Worm (Caenorhabditis elegans) whole organism, L4 larva: ENCODE measurements around the gene ttr-18.
A peak's percentile ranks its signal among the peaks of the same experiment; 100 is the strongest.

Experiments
- D1046.2 ChIP-seq: fragments of 200-800 bp; sonication (Bioruptor generic); IDR thresholded peaks from 2 replicates; pipeline ENCODE4 v1.3.6; 2022; ENCODE audit warnings: missing genetic modification characterization, missing compliant biosample characterization
- F49E8.2 ChIP-seq: sonication (generic microtip); optimal IDR thresholded peaks from 2 replicates; lab custom pipeline; 2016; ENCODE audit warnings: missing compliant biosample characterization, mild to moderate bottlenecking, missing genetic modification characterization, borderline replicate concordance
- R02D3.7 ChIP-seq: fragments of 150-350 bp; sonication (generic microtip); optimal IDR thresholded peaks from 3 replicates; lab custom pipeline; 2014; ENCODE audit warnings: missing biosample characterization, missing genetic modification characterization
- T20F7.1 ChIP-seq: fragments of 200-800 bp; sonication (Bioruptor generic); optimal IDR thresholded peaks from 2 replicates; lab custom pipeline; 2018; ENCODE audit warnings: mild to moderate bottlenecking, missing genetic modification characterization, missing compliant biosample characterization
- Y105C5A.15 ChIP-seq: fragments of 200-800 bp; sonication (Bioruptor generic); IDR thresholded peaks from 2 replicates; pipeline ENCODE4 v1.3.6; 2022; ENCODE audit warnings: missing genetic modification characterization, missing compliant biosample characterization
- ZK337.2 ChIP-seq: fragments of 200-800 bp; sonication (Bioruptor generic); IDR thresholded peaks from 2 replicates; pipeline ENCODE4 v1.3.6; 2022; ENCODE audit warnings: missing genetic modification reagents, missing genetic modification characterization, missing compliant biosample characterization
- ama-1 ChIP-seq: fragments of 150-350 bp; optimal IDR thresholded peaks from 2 replicates; lab custom pipeline; 2014; ENCODE audit warnings: inconsistent platforms, mixed read lengths
- ceh-28 ChIP-seq: fragments of 150-350 bp; optimal IDR thresholded peaks from 2 replicates; lab custom pipeline; 2014; ENCODE audit warnings: missing biosample characterization, missing genetic modification reagents, missing genetic modification characterization
- ceh-62 ChIP-seq: sonication (generic microtip); optimal IDR thresholded peaks from 2 replicates; lab custom pipeline; 2017; ENCODE audit warnings: missing biosample characterization, missing genetic modification characterization
- ces-1 ChIP-seq: fragments of 150-350 bp; sonication (generic microtip); optimal IDR thresholded peaks from 4 replicates; lab custom pipeline; 2014; ENCODE audit warnings: missing biosample characterization, missing genetic modification reagents, missing genetic modification characterization
- ctbp-1 ChIP-seq: fragments of 200-800 bp; sonication (Bioruptor generic); IDR thresholded peaks from 2 replicates; pipeline ENCODE4 v1.3.6; 2022; ENCODE audit warnings: missing genetic modification reagents, missing genetic modification characterization, missing compliant biosample characterization
- daf-8 ChIP-seq: fragments of 200-800 bp; sonication (Bioruptor generic); IDR thresholded peaks from 2 replicates; pipeline ENCODE4 v1.3.6; 2022; ENCODE audit warnings: missing genetic modification characterization, missing compliant biosample characterization
- dmd-8 ChIP-seq: fragments of 200-800 bp; sonication (Bioruptor generic); IDR thresholded peaks from 2 replicates; pipeline ENCODE4 v1.3.6; 2022; ENCODE audit warnings: missing genetic modification characterization, missing compliant biosample characterization
- dmd-9 ChIP-seq: fragments of 200-800 bp; sonication (Bioruptor generic); IDR thresholded peaks from 2 replicates; pipeline ENCODE4 v1.3.6; 2022; ENCODE audit warnings: missing genetic modification reagents, missing genetic modification characterization, missing compliant biosample characterization
- egl-43 ChIP-seq: fragments of 200-800 bp; sonication (Bioruptor generic); IDR thresholded peaks from 2 replicates; pipeline ENCODE4 v1.3.6; 2022; ENCODE audit warnings: missing genetic modification reagents, missing genetic modification characterization, missing compliant biosample characterization
- gei-8 ChIP-seq: fragments of 200-800 bp; sonication (Bioruptor generic); optimal IDR thresholded peaks from 2 replicates; lab custom pipeline; 2018; ENCODE audit warnings: mild to moderate bottlenecking, missing genetic modification characterization, missing compliant biosample characterization
- hif-1 ChIP-seq, 2 experiments: sonication (generic microtip); optimal IDR thresholded peaks; 2 replicates each; lab custom pipeline; 2016 to 2017; ENCODE audit warnings: missing compliant biosample characterization in 2 of 2, missing genetic modification characterization in 2 of 2, missing genetic modification reagents in 2 of 2, missing genotype in 2 of 2, mild to moderate bottlenecking in 1 of 2
- hlh-11 ChIP-seq: fragments of 200-800 bp; sonication (Bioruptor generic); optimal IDR thresholded peaks from 2 replicates; lab custom pipeline; 2018; ENCODE audit warnings: mild to moderate bottlenecking, missing genetic modification characterization, missing compliant biosample characterization
- hlh-30 ChIP-seq: sonication (generic microtip); optimal IDR thresholded peaks from 2 replicates; lab custom pipeline; 2017; ENCODE audit warnings: antibody characterized with exemption, mild to moderate bottlenecking, missing genetic modification characterization, missing compliant biosample characterization; ENCODE audit not compliant: insufficient read depth
- jun-1 ChIP-seq: fragments of 150-350 bp; optimal IDR thresholded peaks from 2 replicates; lab custom pipeline; 2014; ENCODE audit warnings: missing biosample characterization, missing genetic modification reagents, missing genetic modification characterization
- lim-7 ChIP-seq: fragments of 200-800 bp; sonication (Bioruptor generic); IDR thresholded peaks from 2 replicates; pipeline ENCODE4 v1.3.6; 2022; ENCODE audit warnings: missing genetic modification characterization, missing compliant biosample characterization
- lin-1 ChIP-seq: fragments of 200-800 bp; sonication (Bioruptor generic); IDR thresholded peaks from 2 replicates; pipeline ENCODE4 v1.3.6; 2022; ENCODE audit warnings: missing genetic modification reagents, missing genetic modification characterization, missing compliant biosample characterization
- lin-15B ChIP-seq: fragments of 150-350 bp; sonication (generic microtip); optimal IDR thresholded peaks from 3 replicates; lab custom pipeline; 2014; ENCODE audit warnings: missing biosample characterization, missing genetic modification characterization
- lin-38 ChIP-seq: fragments of 200-800 bp; sonication (Bioruptor generic); IDR thresholded peaks from 2 replicates; pipeline ENCODE4 v1.3.6; 2022; ENCODE audit warnings: missing genetic modification reagents, missing genetic modification characterization, missing compliant biosample characterization
- mdl-1 ChIP-seq, 2 experiments: fragments of 150-350 bp in 1 of 2; sonication (generic microtip) in 1 of 2; optimal IDR thresholded peaks; 2 replicates each; lab custom pipeline; 2014 to 2017; ENCODE audit warnings: missing biosample characterization in 2 of 2, missing genetic modification characterization in 2 of 2
- mes-2 ChIP-seq: sonication (generic microtip); optimal IDR thresholded peaks from 2 replicates; lab custom pipeline; 2016; ENCODE audit warnings: missing genotype, mild to moderate bottlenecking, missing genetic modification characterization, missing compliant biosample characterization; ENCODE audit not compliant: poor library complexity, severe bottlenecking
- nhr-10 ChIP-seq: fragments of 150-350 bp; optimal IDR thresholded peaks from 2 replicates; lab custom pipeline; 2014; ENCODE audit warnings: missing biosample characterization, missing genetic modification characterization
- nhr-102 ChIP-seq: sonication (generic microtip); optimal IDR thresholded peaks from 2 replicates; lab custom pipeline; 2016; ENCODE audit warnings: mild to moderate bottlenecking, missing genetic modification characterization, moderate library complexity, missing compliant biosample characterization
- nhr-237 ChIP-seq: sonication (generic microtip); optimal IDR thresholded peaks from 2 replicates; lab custom pipeline; 2017; ENCODE audit warnings: missing biosample characterization, missing genetic modification characterization
- nhr-25 ChIP-seq: sonication (generic microtip); optimal IDR thresholded peaks from 2 replicates; lab custom pipeline; 2017; ENCODE audit warnings: missing genetic modification characterization, mild to moderate bottlenecking, missing compliant biosample characterization, antibody characterized with exemption, moderate library complexity, borderline replicate concordance; ENCODE audit not compliant: insufficient read depth
- nhr-41 ChIP-seq: fragments of 200-800 bp; sonication (Bioruptor generic); IDR thresholded peaks from 2 replicates; pipeline ENCODE4 v1.3.6; 2022; ENCODE audit warnings: missing genetic modification reagents, missing genetic modification characterization, missing compliant biosample characterization
- nhr-77 ChIP-seq: fragments of 150-350 bp; optimal IDR thresholded peaks from 2 replicates; lab custom pipeline; 2014; ENCODE audit warnings: missing biosample characterization, missing genetic modification characterization
- pqm-1 ChIP-seq: sonication (generic microtip); optimal IDR thresholded peaks from 2 replicates; lab custom pipeline; 2017; ENCODE audit warnings: missing biosample characterization, missing genetic modification characterization
- rbr-2 ChIP-seq: sonication (generic microtip); optimal IDR thresholded peaks from 2 replicates; lab custom pipeline; 2016; ENCODE audit warnings: missing genotype, missing genetic modification characterization, missing compliant biosample characterization
- saeg-2 ChIP-seq: fragments of 200-800 bp; sonication (Bioruptor generic); IDR thresholded peaks from 2 replicates; pipeline ENCODE4 v1.3.6; 2022; ENCODE audit warnings: missing genetic modification reagents, missing genetic modification characterization, missing compliant biosample characterization
- set-16 ChIP-seq: fragments of 200-800 bp; sonication (Bioruptor generic); IDR thresholded peaks from 2 replicates; pipeline ENCODE4 v1.3.6; 2022; ENCODE audit warnings: missing genetic modification reagents, missing genetic modification characterization, missing compliant biosample characterization
- skn-1 ChIP-seq: fragments of 150-350 bp; optimal IDR thresholded peaks from 2 replicates; lab custom pipeline; 2014; ENCODE audit warnings: missing biosample characterization, missing genetic modification characterization
- spr-3 ChIP-seq: fragments of 200-800 bp; sonication (Bioruptor generic); optimal IDR thresholded peaks from 2 replicates; lab custom pipeline; 2018; ENCODE audit warnings: mild to moderate bottlenecking, missing genetic modification characterization, missing compliant biosample characterization
- unc-130 ChIP-seq: sonication (generic microtip); optimal IDR thresholded peaks from 2 replicates; lab custom pipeline; 2016; ENCODE audit warnings: missing genetic modification reagents, missing genetic modification characterization, missing compliant biosample characterization
- unc-39 ChIP-seq: sonication (generic microtip); optimal IDR thresholded peaks from 2 replicates; lab custom pipeline; 2017; ENCODE audit warnings: missing biosample characterization, missing genetic modification characterization
- unc-62 ChIP-seq, 3 experiments: fragments of 150-350 bp in 1 of 3; sonication (generic microtip); optimal IDR thresholded peaks in 2 of 3; peaks in 1 of 3; 1 replicate in 1 of 3; 2 replicates in 2 of 3; lab custom pipeline; 2014 to 2017; ENCODE audit warnings: missing biosample characterization in 3 of 3, missing genetic modification characterization in 3 of 3, missing genetic modification reagents in 3 of 3, missing genotype in 1 of 3
- zag-1 ChIP-seq: fragments of 150-350 bp; optimal IDR thresholded peaks from 2 replicates; lab custom pipeline; 2014; ENCODE audit warnings: missing biosample characterization, missing genetic modification characterization
- ztf-11 ChIP-seq: fragments of 150-350 bp; optimal IDR thresholded peaks from 2 replicates; lab custom pipeline; 2014; ENCODE audit warnings: missing biosample characterization, missing genetic modification characterization
- ztf-7 ChIP-seq: fragments of 150-350 bp; optimal IDR thresholded peaks from 2 replicates; lab custom pipeline; 2014; ENCODE audit warnings: missing biosample characterization, missing genetic modification characterization

ttr-18 gene

ce11 chrII:11492843-11493242 is 6.3 kb upstream of the ttr-18 start, which contains the start of gene hacl-1 (continued):
- TF ChIP-seq nhr-102 (tag; lab: Kevin White, UChicago) (peak; percentile 28), hlh-11 (tag; lab: Kevin White, UChicago) (peak; percentile 57), lim-7 (GFP tag; lab: Robert Waterston, UW) (no peak), Y105C5A.15 (no peak), ceh-62 (tag; lab: Kevin White, UChicago) (no peak), nhr-10 (tag; lab: Kevin White, UChicago) (no peak)

ce11 chrII:11487999-11488398 is 1.5 kb upstream of the ttr-18 start, which contains the start of gene B0334.13:
B0334.13 (plus strand) TSS chrII:11488299.
- TF ChIP-seq zag-1 (tag; lab: Kevin White, UChicago) = no peak
- no peak for TF ChIP-seq hif-1 (tag; optimal IDR thresholded peaks at IDR 0.05; lab: Kevin White, UChicago)
- TF ChIP-seq ces-1 = no peak
- TF ChIP-seq saeg-2 (GFP tag; lab: Robert Waterston, UW) = no peak
- no peak for TF ChIP-seq nhr-10 (tag; lab: Kevin White, UChicago)
- peak in 1 of 2 experiments; percentile 21 for TF ChIP-seq unc-62 (GFP tag; optimal IDR thresholded peaks at IDR 0.05 in 1 of 2; lab: Kevin White, UChicago)
- no peak for TF ChIP-seq unc-62 (tag; optimal IDR thresholded peaks at IDR 0.05; lab: Kevin White, UChicago)
- no peak for TF ChIP-seq lin-38 (GFP tag; lab: Robert Waterston, UW)
- TF ChIP-seq lin-15B (tag; lab: Kevin White, UChicago) = no peak

- TF ChIP-seq rbr-2 (tag; lab: Kevin White, UChicago) = no peak
- no peak for TF ChIP-seq saeg-2 (GFP tag; lab: Robert Waterston, UW)
- no peak for TF ChIP-seq unc-130
- TF ChIP-seq ama-1 (lab: Kevin White, UChicago) = peak; percentile 73
- TF ChIP-seq skn-1 (tag; lab: Kevin White, UChicago) = no peak
- TF ChIP-seq ZK337.2 (GFP tag; lab: Robert Waterston, UW) = no peak
- TF ChIP-seq, all 104 proteins: peak for 1
Measured at ce11 chrII:11485200-11485599, 1.3 kb downstream of the ttr-18 start, which contains the start of gene twk-5. twk-5 (minus strand) TSS chrII:11485300.

- TF ChIP-seq hlh-30 (no peak), nhr-25 (tag; lab: Kevin White, UChicago) (peak; percentile 44), skn-1 (tag; lab: Kevin White, UChicago) (no peak), ceh-62 (tag; lab: Kevin White, UChicago) (no peak), D1046.2 (GFP tag; lab: Robert Waterston, UW) (peak; percentile 95), gei-8 (GFP tag; lab: Kevin White, UChicago) (peak; percentile 84), dmd-9 (peak; percentile 93), nhr-237 (no peak), T20F7.1 (no peak), mes-2 (tag; lab: Kevin White, UChicago) (peak; percentile 88), ztf-7 (tag; lab: Kevin White, UChicago) (no peak), ztf-11 (tag; lab: Kevin White, UChicago) (no peak), hif-1 (tag; optimal IDR thresholded peaks at IDR 0.05; lab: Kevin White, UChicago) (peak; percentile 44 to 84), set-16 (GFP tag; lab: Robert Waterston, UW) (peak; percentile 56; the same call in 1 of the 2 replicates), nhr-41 (peak; percentile 95), lin-38 (GFP tag; lab: Robert Waterston, UW) (peak; percentile 88), F49E8.2 (peak; percentile 80), mdl-1 (tag; optimal IDR thresholded peaks at IDR 0.05; lab: Kevin White, UChicago) (peak; percentile 34 to 86), unc-39 (no peak), nhr-77 (tag; lab: Kevin White, UChicago) (peak; percentile 64), daf-8 (GFP tag; lab: Robert Waterston, UW) (no peak), R02D3.7 (tag; lab: Kevin White, UChicago) (peak; percentile 15), egl-43 (GFP tag; lab: Robert Waterston, UW) (peak; percentile 99), rbr-2 (tag; lab: Kevin White, UChicago) (peak; percentile 87), lim-7 (GFP tag; lab: Robert Waterston, UW) (peak; percentile 100), pqm-1 (tag; lab: Kevin White, UChicago) (no peak), ctbp-1 (peak; percentile 95), spr-3 (GFP tag; lab: Kevin White, UChicago) (peak; percentile 87), ceh-28 (tag; lab: Kevin White, UChicago) (no peak), nhr-102 (tag; lab: Kevin White, UChicago) (peak; percentile 75), dmd-8 (GFP tag; lab: Robert Waterston, UW) (peak; percentile 100), lin-1 (peak; percentile 92), jun-1 (peak; percentile 8)
Measured at ce11 chrII:11484600-11484999, 1.9 kb downstream of the ttr-18 start.
